Worm (Caenorhabditis elegans) whole organism, L3 larva: Measurements from ENCODE around the gene K06G5.1.

Source experiments
- R02D3.7 ChIP-seq: fragments of 150-350 bp; optimal IDR thresholded peaks from 2 replicates; lab custom pipeline; 2014; ENCODE audit warnings: missing biosample characterization, missing genetic modification characterization
- ZK546.5 ChIP-seq: sonication (generic microtip); optimal IDR thresholded peaks from 2 replicates; lab custom pipeline; 2017; ENCODE audit warnings: missing biosample characterization, missing genetic modification characterization
- aly-2 ChIP-seq: fragments of 150-350 bp; optimal IDR thresholded peaks from 2 replicates; lab custom pipeline; 2014; ENCODE audit warnings: missing biosample characterization, missing genetic modification characterization
- ama-1 ChIP-seq: fragments of 150-350 bp; optimal IDR thresholded peaks from 2 replicates; lab custom pipeline; 2018
- ceh-16 ChIP-seq: sonication (generic microtip); optimal IDR thresholded peaks from 2 replicates; lab custom pipeline; 2017; ENCODE audit warnings: missing biosample characterization, missing genetic modification characterization
- ceh-28 ChIP-seq: fragments of 150-350 bp; optimal IDR thresholded peaks from 2 replicates; lab custom pipeline; 2014; ENCODE audit warnings: missing biosample characterization, missing genetic modification reagents, missing genetic modification characterization
- ceh-9 ChIP-seq: sonication (generic microtip); optimal IDR thresholded peaks from 2 replicates; lab custom pipeline; 2018; ENCODE audit warnings: missing biosample characterization, missing genetic modification characterization
- egl-27 ChIP-seq: sonication (generic microtip); optimal IDR thresholded peaks from 4 replicates; lab custom pipeline; 2017; ENCODE audit warnings: missing biosample characterization, missing genetic modification reagents, missing genetic modification characterization
- egl-5 ChIP-seq: fragments of 150-350 bp; optimal IDR thresholded peaks from 2 replicates; lab custom pipeline; 2017; ENCODE audit warnings: missing biosample characterization, missing genetic modification reagents, missing genetic modification characterization, inconsistent platforms
- elt-2 ChIP-seq: sonication (generic microtip); optimal IDR thresholded peaks from 2 replicates; lab custom pipeline; 2016; ENCODE audit warnings: missing genetic modification reagents, mild to moderate bottlenecking, missing genetic modification characterization, missing compliant biosample characterization
- elt-3 ChIP-seq, 3 experiments: fragments of 150-350 bp in 1 of 3; sonication (generic microtip) in 2 of 3; optimal IDR thresholded peaks; 2 replicates in 2 of 3; 4 replicates in 1 of 3; lab custom pipeline; 2014 to 2017; ENCODE audit warnings: missing biosample characterization in 3 of 3, missing genetic modification characterization in 3 of 3
- eor-1 ChIP-seq, 2 experiments: fragments of 150-350 bp; optimal IDR thresholded peaks; 2 replicates each; lab custom pipeline; 2014 to 2018; ENCODE audit warnings: missing biosample characterization in 2 of 2, missing genetic modification characterization in 2 of 2
- fkh-10 ChIP-seq: sonication (generic microtip); optimal IDR thresholded peaks from 2 replicates; lab custom pipeline; 2017; ENCODE audit warnings: missing biosample characterization, missing genetic modification reagents, missing genetic modification characterization
- fos-1 ChIP-seq: fragments of 150-350 bp; optimal IDR thresholded peaks from 2 replicates; lab custom pipeline; 2014; ENCODE audit warnings: missing biosample characterization, missing genetic modification characterization
- hmg-11 ChIP-seq: sonication (generic microtip); optimal IDR thresholded peaks from 2 replicates; lab custom pipeline; 2016; ENCODE audit warnings: missing genetic modification characterization, missing compliant biosample characterization
- jun-1 ChIP-seq: fragments of 150-350 bp; optimal IDR thresholded peaks from 2 replicates; lab custom pipeline; 2014; ENCODE audit warnings: missing biosample characterization, missing genetic modification reagents, missing genetic modification characterization
- lin-15B ChIP-seq: fragments of 150-350 bp; optimal IDR thresholded peaks from 2 replicates; lab custom pipeline; 2014; ENCODE audit warnings: missing biosample characterization, missing genetic modification characterization
- lin-39 ChIP-seq: fragments of 150-350 bp; optimal IDR thresholded peaks from 2 replicates; lab custom pipeline; 2018; ENCODE audit warnings: missing biosample characterization, missing genetic modification reagents, missing genetic modification characterization
- lsy-12 ChIP-seq: sonication (generic microtip); optimal IDR thresholded peaks from 2 replicates; lab custom pipeline; 2016; ENCODE audit warnings: mild to moderate bottlenecking, missing genetic modification characterization, missing compliant biosample characterization
- mdl-1 ChIP-seq: fragments of 150-350 bp; optimal IDR thresholded peaks from 2 replicates; lab custom pipeline; 2014; ENCODE audit warnings: missing biosample characterization, missing genetic modification characterization
- mml-1 ChIP-seq: fragments of 150-350 bp; sonication (generic microtip); optimal IDR thresholded peaks from 3 replicates; lab custom pipeline; 2014; ENCODE audit warnings: missing biosample characterization, missing genetic modification characterization
- nfya-1 ChIP-seq: sonication (generic microtip); optimal IDR thresholded peaks from 2 replicates; lab custom pipeline; 2017; ENCODE audit warnings: missing genetic modification characterization, mild to moderate bottlenecking, missing compliant biosample characterization, antibody characterized with exemption, moderate library complexity; ENCODE audit not compliant: insufficient read depth
- nhr-11 ChIP-seq: fragments of 150-350 bp; optimal IDR thresholded peaks from 2 replicates; lab custom pipeline; 2014; ENCODE audit warnings: missing biosample characterization, missing genetic modification characterization
- nhr-12 ChIP-seq: fragments of 150-350 bp; optimal IDR thresholded peaks from 2 replicates; lab custom pipeline; 2014; ENCODE audit warnings: missing biosample characterization, missing genetic modification characterization
- nhr-23 ChIP-seq: fragments of 150-350 bp; optimal IDR thresholded peaks from 2 replicates; lab custom pipeline; 2014; ENCODE audit warnings: missing biosample characterization, missing genetic modification reagents, missing genetic modification characterization
- nhr-237 ChIP-seq: fragments of 150-350 bp; optimal IDR thresholded peaks from 2 replicates; lab custom pipeline; 2014; ENCODE audit warnings: missing biosample characterization, missing genetic modification characterization
- nhr-25 ChIP-seq: sonication (generic microtip); optimal IDR thresholded peaks from 2 replicates; lab custom pipeline; 2017; ENCODE audit warnings: missing biosample characterization, missing genetic modification characterization
- nhr-28 ChIP-seq: fragments of 150-350 bp; optimal IDR thresholded peaks from 2 replicates; lab custom pipeline; 2014; ENCODE audit warnings: missing biosample characterization, missing genetic modification characterization
- nhr-76 ChIP-seq: fragments of 150-350 bp; sonication (generic microtip); optimal IDR thresholded peaks from 5 replicates; lab custom pipeline; 2014; ENCODE audit warnings: missing biosample characterization, missing genetic modification characterization
- pha-4 ChIP-seq: fragments of 150-350 bp; optimal IDR thresholded peaks from 2 replicates; lab custom pipeline; 2014; ENCODE audit warnings: missing biosample characterization, missing genetic modification reagents, missing genetic modification characterization
- pqm-1 ChIP-seq: fragments of 150-350 bp; optimal IDR thresholded peaks from 2 replicates; lab custom pipeline; 2017; ENCODE audit warnings: missing biosample characterization, missing genetic modification characterization, inconsistent platforms
- sea-2 ChIP-seq: fragments of 150-350 bp; sonication (generic microtip); optimal IDR thresholded peaks from 4 replicates; lab custom pipeline; 2014; ENCODE audit warnings: missing biosample characterization, missing genetic modification reagents, missing genetic modification characterization
- skn-1 ChIP-seq: fragments of 150-350 bp; optimal IDR thresholded peaks from 2 replicates; lab custom pipeline; 2014; ENCODE audit warnings: missing biosample characterization, missing genetic modification characterization
- snpc-4 ChIP-seq: fragments of 150-350 bp; optimal IDR thresholded peaks from 2 replicates; lab custom pipeline; 2014; ENCODE audit warnings: missing biosample characterization, missing genetic modification characterization
- tbx-2 ChIP-seq: sonication (generic microtip); optimal IDR thresholded peaks from 2 replicates; lab custom pipeline; 2016; ENCODE audit warnings: mild to moderate bottlenecking, missing genetic modification characterization, missing compliant biosample characterization
- unc-39 ChIP-seq: sonication (generic microtip); optimal IDR thresholded peaks from 4 replicates; lab custom pipeline; 2017; ENCODE audit warnings: missing biosample characterization, missing genetic modification characterization
- unc-62 ChIP-seq: fragments of 150-350 bp; sonication (generic microtip); optimal IDR thresholded peaks from 4 replicates; lab custom pipeline; 2014; ENCODE audit warnings: missing biosample characterization, missing genetic modification reagents, missing genetic modification characterization
- zag-1 ChIP-seq: fragments of 150-350 bp; optimal IDR thresholded peaks from 2 replicates; lab custom pipeline; 2014; ENCODE audit warnings: missing biosample characterization, missing genetic modification characterization
- ztf-11 ChIP-seq: fragments of 150-350 bp; optimal IDR thresholded peaks from 2 replicates; lab custom pipeline; 2014; ENCODE audit warnings: missing biosample characterization, missing genetic modification characterization
- ztf-4 ChIP-seq: fragments of 150-350 bp; optimal IDR thresholded peaks from 2 replicates; lab custom pipeline; 2014; ENCODE audit warnings: missing biosample characterization, missing genetic modification characterization

K06G5.1 gene

DNA sequence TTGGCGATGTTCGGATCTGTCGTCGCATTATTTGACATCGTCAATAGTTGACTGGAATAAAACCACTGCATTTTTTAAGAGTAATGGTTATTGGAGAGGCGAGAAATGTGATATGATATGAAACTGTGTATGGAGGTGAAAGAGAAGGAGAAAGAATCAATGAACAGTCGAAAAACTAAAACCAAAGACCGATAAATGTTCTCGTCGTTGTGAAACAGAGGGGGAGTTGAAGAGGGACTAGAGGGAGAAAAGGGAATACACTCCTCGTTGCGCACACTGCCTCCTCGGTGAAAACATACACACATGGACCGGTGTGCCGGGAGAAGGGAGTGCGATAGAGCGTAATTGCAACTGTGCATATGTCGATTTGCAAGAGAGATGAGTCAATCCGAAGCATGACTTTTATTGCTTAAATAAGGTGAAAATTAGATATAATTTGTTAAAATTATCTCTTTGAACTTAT, 45.2 kb upstream of the K06G5.1 start, which contains the start of gene sym-4 (continued):
- peak; percentile 61 for TF ChIP-seq egl-5 (tag; lab: Kevin White, UChicago)
- TF ChIP-seq pha-4 (tag; lab: Kevin White, UChicago), result peak; percentile 95

DNA sequence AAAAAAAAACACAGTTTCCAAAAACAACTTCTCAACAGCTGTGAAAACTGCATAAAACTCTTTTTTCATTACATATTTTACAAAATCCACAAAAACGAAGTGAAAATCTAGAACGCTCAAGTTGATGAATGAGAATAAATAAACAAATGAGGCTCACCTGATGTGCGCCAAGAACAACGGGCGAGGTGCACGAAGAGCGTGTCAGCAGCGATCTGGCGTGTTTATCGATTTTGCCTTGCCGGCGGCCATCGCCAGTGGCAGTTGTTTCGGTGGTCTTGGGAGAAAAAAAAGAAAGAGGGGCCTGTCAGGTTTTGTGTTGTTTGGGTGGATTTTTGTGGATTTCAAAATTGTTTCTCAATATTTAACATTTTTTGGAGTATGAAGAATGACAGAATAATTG, 40.9 kb upstream of the K06G5.1 start, which contains the start of gene idhb-1:
idhb-1 (minus strand) TSS at position 214 of the 400 bp plus-strand sequence.
- peak; percentile 82 for TF ChIP-seq pha-4 (tag; lab: Kevin White, UChicago)
- peak; percentile 88 for TF ChIP-seq ceh-28
- no peak for TF ChIP-seq ceh-9 (tag; lab: Kevin White, UChicago)
- peak; percentile 85 for TF ChIP-seq lin-39 (tag; lab: Kevin White, UChicago)
- peak; percentile 34 for TF ChIP-seq nhr-23 (tag; lab: Kevin White, UChicago)
- peak; percentile 80 for TF ChIP-seq lin-15B
- no peak for TF ChIP-seq fos-1 (tag; lab: Kevin White, UChicago)
- no peak for TF ChIP-seq ztf-11 (tag; lab: Kevin White, UChicago)
- TF ChIP-seq snpc-4 (tag; lab: Kevin White, UChicago), result peak; percentile 55
- TF ChIP-seq ceh-16 (tag; lab: Kevin White, UChicago), result no peak
- TF ChIP-seq nhr-237 (tag; lab: Kevin White, UChicago), result no peak
- no peak for TF ChIP-seq elt-3 (tag; optimal IDR thresholded peaks at IDR 0.05; lab: Kevin White, UChicago)
- TF ChIP-seq lsy-12 (tag; lab: Kevin White, UChicago), result no peak
- peak; percentile 80 for TF ChIP-seq nfya-1 (tag; lab: Kevin White, UChicago)
- no peak for TF ChIP-seq egl-27
- no peak for TF ChIP-seq nhr-11 (tag; lab: Kevin White, UChicago)
- peak; percentile 8 for TF ChIP-seq R02D3.7 (tag; lab: Kevin White, UChicago)
- no peak for TF ChIP-seq zag-1 (tag; lab: Kevin White, UChicago)
- TF ChIP-seq hmg-11 (tag; lab: Kevin White, UChicago), result peak; percentile 53
- TF ChIP-seq sea-2 (GFP tag; lab: Kevin White, UChicago), result no peak
- peak; percentile 9 for TF ChIP-seq pqm-1 (tag; lab: Kevin White, UChicago)
- peak; percentile 78 for TF ChIP-seq nhr-25 (tag; lab: Kevin White, UChicago)
- peak; percentile 11 for TF ChIP-seq egl-5 (tag; lab: Kevin White, UChicago)
- TF ChIP-seq tbx-2 (tag; lab: Kevin White, UChicago), result peak; percentile 21
- TF ChIP-seq eor-1 (tag; optimal IDR thresholded peaks at IDR 0.05; lab: Kevin White, UChicago), result no peak
- no peak for TF ChIP-seq aly-2 (tag; lab: Kevin White, UChicago)
- TF ChIP-seq skn-1 (tag; lab: Kevin White, UChicago), result no peak
- TF ChIP-seq ZK546.5 (tag; lab: Kevin White, UChicago), result no peak
- TF ChIP-seq ztf-4 (tag; lab: Kevin White, UChicago), result no peak
- TF ChIP-seq jun-1, result peak; percentile 50
- peak; percentile 8 for TF ChIP-seq fkh-10 (GFP tag; lab: Kevin White, UChicago)
- TF ChIP-seq ama-1 (lab: Kevin White, UChicago), result peak; percentile 11
- no peak for TF ChIP-seq nhr-76 (tag; lab: Kevin White, UChicago)
- TF ChIP-seq nhr-12 (tag; lab: Kevin White, UChicago), result no peak
- TF ChIP-seq nhr-28 (tag; lab: Kevin White, UChicago), result no peak
- TF ChIP-seq mdl-1 (tag; lab: Kevin White, UChicago), result no peak
- peak; percentile 38 for TF ChIP-seq elt-2
- TF ChIP-seq unc-62 (GFP tag; lab: Kevin White, UChicago), result no peak

DNA sequence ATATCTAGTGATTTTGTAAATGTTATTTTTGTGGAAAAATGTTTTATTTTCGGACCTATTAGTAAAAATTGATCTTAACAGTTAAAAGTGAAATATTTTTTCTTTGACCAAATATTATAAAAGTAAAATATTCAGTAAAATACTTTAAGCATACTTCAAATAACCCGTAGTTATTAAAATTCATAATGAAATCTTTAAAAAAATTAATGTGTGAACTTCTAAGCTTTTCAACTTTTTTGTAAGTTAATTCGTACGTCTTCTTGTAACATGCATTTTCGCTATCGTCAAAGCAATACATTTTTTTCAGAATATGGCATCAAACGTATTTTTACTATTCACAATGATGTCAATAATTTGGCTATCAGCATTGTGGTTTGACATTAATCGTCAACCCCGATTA, 39.0 kb upstream of the K06G5.1 start, which contains the start of gene C37E2.2:
C37E2.2 (plus strand) TSS at position 301 of the 400 bp plus-strand sequence.
- TF ChIP-seq nhr-23 (tag; lab: Kevin White, UChicago) (no peak), hmg-11 (tag; lab: Kevin White, UChicago) (no peak), unc-39 (no peak), nhr-237 (tag; lab: Kevin White, UChicago) (no peak), mml-1 (tag; lab: Kevin White, UChicago) (no peak), nhr-28 (tag; lab: Kevin White, UChicago) (no peak), aly-2 (tag; lab: Kevin White, UChicago) (no peak), skn-1 (tag; lab: Kevin White, UChicago) (no peak), nhr-76 (tag; lab: Kevin White, UChicago) (no peak), fos-1 (tag; lab: Kevin White, UChicago) (no peak), unc-62 (GFP tag; lab: Kevin White, UChicago) (no peak), snpc-4 (tag; lab: Kevin White, UChicago) (no peak), tbx-2 (tag; lab: Kevin White, UChicago) (no peak)
- TF ChIP-seq, all 47 proteins: peak for 0
